Worm (Caenorhabditis elegans) whole organism, L4 larva: ENCODE data around the gene F19B2.5.

Experiments used
- D1046.2 ChIP-seq: fragments of 200-800 bp; sonication (Bioruptor generic); IDR thresholded peaks from 2 replicates; pipeline ENCODE4 v1.3.6; 2022; ENCODE audit warnings: missing genetic modification characterization, missing compliant biosample characterization
- F44E2.7 ChIP-seq: fragments of 200-800 bp; sonication (Bioruptor generic); IDR thresholded peaks from 2 replicates; pipeline ENCODE4 v2.1.2; 2022; ENCODE audit warnings: missing genetic modification characterization, missing compliant biosample characterization
- R02D3.7 ChIP-seq: fragments of 150-350 bp; sonication (generic microtip); optimal IDR thresholded peaks from 3 replicates; lab custom pipeline; 2014; ENCODE audit warnings: missing biosample characterization, missing genetic modification characterization
- T20F7.1 ChIP-seq: fragments of 200-800 bp; sonication (Bioruptor generic); optimal IDR thresholded peaks from 2 replicates; lab custom pipeline; 2018; ENCODE audit warnings: mild to moderate bottlenecking, missing genetic modification characterization, missing compliant biosample characterization
- Y105C5A.15 ChIP-seq: fragments of 200-800 bp; sonication (Bioruptor generic); IDR thresholded peaks from 2 replicates; pipeline ENCODE4 v1.3.6; 2022; ENCODE audit warnings: missing genetic modification characterization, missing compliant biosample characterization
- Y75B8A.6 ChIP-seq: fragments of 200-800 bp; sonication (Bioruptor generic); IDR thresholded peaks from 2 replicates; pipeline ENCODE4 v1.3.6; 2022; ENCODE audit warnings: missing genetic modification reagents, missing genetic modification characterization, missing compliant biosample characterization
- aly-2 ChIP-seq: sonication (generic microtip); optimal IDR thresholded peaks from 2 replicates; lab custom pipeline; 2018; ENCODE audit warnings: missing biosample characterization, missing genetic modification characterization
- ama-1 ChIP-seq: fragments of 150-350 bp; optimal IDR thresholded peaks from 2 replicates; lab custom pipeline; 2014; ENCODE audit warnings: inconsistent platforms, mixed read lengths
- arid-1 ChIP-seq: fragments of 200-800 bp; sonication (Bioruptor generic); conservative IDR thresholded peaks from 2 replicates; pipeline ENCODE4 v1.3.6; 2022; ENCODE audit warnings: missing genetic modification reagents, missing genetic modification characterization, missing compliant biosample characterization
- ceh-44 ChIP-seq: fragments of 200-800 bp; sonication (Bioruptor generic); IDR thresholded peaks from 2 replicates; pipeline ENCODE4 v1.3.6; 2022; ENCODE audit warnings: missing genetic modification reagents, missing genetic modification characterization, missing compliant biosample characterization
- ceh-62 ChIP-seq: sonication (generic microtip); optimal IDR thresholded peaks from 2 replicates; lab custom pipeline; 2017; ENCODE audit warnings: missing biosample characterization, missing genetic modification characterization
- ceh-82 ChIP-seq: sonication (generic microtip); optimal IDR thresholded peaks from 2 replicates; lab custom pipeline; 2017; ENCODE audit warnings: missing biosample characterization, missing genetic modification characterization
- ces-1 ChIP-seq: fragments of 150-350 bp; sonication (generic microtip); optimal IDR thresholded peaks from 4 replicates; lab custom pipeline; 2014; ENCODE audit warnings: missing biosample characterization, missing genetic modification reagents, missing genetic modification characterization
- daf-12 ChIP-seq: fragments of 150-350 bp; optimal IDR thresholded peaks from 2 replicates; lab custom pipeline; 2014; ENCODE audit warnings: missing biosample characterization, missing genetic modification reagents, missing genetic modification characterization
- daf-19 ChIP-seq: fragments of 200-800 bp; sonication (Bioruptor generic); conservative IDR thresholded peaks from 2 replicates; pipeline ENCODE4 v1.3.6; 2022; ENCODE audit warnings: missing genetic modification characterization, missing compliant biosample characterization
- daf-8 ChIP-seq: fragments of 200-800 bp; sonication (Bioruptor generic); IDR thresholded peaks from 2 replicates; pipeline ENCODE4 v1.3.6; 2022; ENCODE audit warnings: missing genetic modification characterization, missing compliant biosample characterization
- dmd-8 ChIP-seq: fragments of 200-800 bp; sonication (Bioruptor generic); IDR thresholded peaks from 2 replicates; pipeline ENCODE4 v1.3.6; 2022; ENCODE audit warnings: missing genetic modification characterization, missing compliant biosample characterization
- dve-1 ChIP-seq: sonication (generic microtip); optimal IDR thresholded peaks from 2 replicates; lab custom pipeline; 2017; ENCODE audit warnings: antibody characterized with exemption, mild to moderate bottlenecking, missing genetic modification characterization, missing compliant biosample characterization; ENCODE audit not compliant: insufficient read depth
- egl-43 ChIP-seq: fragments of 200-800 bp; sonication (Bioruptor generic); IDR thresholded peaks from 2 replicates; pipeline ENCODE4 v1.3.6; 2022; ENCODE audit warnings: missing genetic modification reagents, missing genetic modification characterization, missing compliant biosample characterization
- fos-1 ChIP-seq: fragments of 150-350 bp; optimal IDR thresholded peaks from 2 replicates; lab custom pipeline; 2014; ENCODE audit warnings: missing biosample characterization, missing genetic modification characterization
- hlh-30 ChIP-seq: sonication (generic microtip); optimal IDR thresholded peaks from 2 replicates; lab custom pipeline; 2017; ENCODE audit warnings: antibody characterized with exemption, mild to moderate bottlenecking, missing genetic modification characterization, missing compliant biosample characterization; ENCODE audit not compliant: insufficient read depth
- hmg-1.1 ChIP-seq: fragments of 200-800 bp; sonication (Bioruptor generic); IDR thresholded peaks from 2 replicates; pipeline ENCODE4 v1.3.6; 2022; ENCODE audit warnings: missing genetic modification reagents, missing genetic modification characterization, missing compliant biosample characterization
- jun-1 ChIP-seq: fragments of 150-350 bp; optimal IDR thresholded peaks from 2 replicates; lab custom pipeline; 2014; ENCODE audit warnings: missing biosample characterization, missing genetic modification reagents, missing genetic modification characterization
- lin-13 ChIP-seq: fragments of 150-350 bp; optimal IDR thresholded peaks from 2 replicates; lab custom pipeline; 2014; ENCODE audit warnings: missing biosample characterization, missing genetic modification reagents, missing genetic modification characterization
- lin-15B ChIP-seq: fragments of 150-350 bp; sonication (generic microtip); optimal IDR thresholded peaks from 3 replicates; lab custom pipeline; 2014; ENCODE audit warnings: missing biosample characterization, missing genetic modification characterization
- lin-38 ChIP-seq: fragments of 200-800 bp; sonication (Bioruptor generic); IDR thresholded peaks from 2 replicates; pipeline ENCODE4 v1.3.6; 2022; ENCODE audit warnings: missing genetic modification reagents, missing genetic modification characterization, missing compliant biosample characterization
- lsy-2 ChIP-seq, 2 experiments: fragments of 150-350 bp in 1 of 2; sonication (generic microtip) in 1 of 2; optimal IDR thresholded peaks; 2 replicates each; lab custom pipeline; 2014 to 2017; ENCODE audit warnings: missing biosample characterization in 2 of 2, missing genetic modification characterization in 2 of 2
- mdl-1 ChIP-seq, 2 experiments: fragments of 150-350 bp in 1 of 2; sonication (generic microtip) in 1 of 2; optimal IDR thresholded peaks; 2 replicates each; lab custom pipeline; 2014 to 2017; ENCODE audit warnings: missing biosample characterization in 2 of 2, missing genetic modification characterization in 2 of 2
- mdt-29 ChIP-seq: fragments of 200-800 bp; sonication (Bioruptor generic); IDR thresholded peaks from 2 replicates; pipeline ENCODE4 v1.3.6; 2022; ENCODE audit warnings: missing genetic modification reagents, missing genetic modification characterization, missing compliant biosample characterization
- mep-1 ChIP-seq: fragments of 150-350 bp; sonication (generic microtip); optimal IDR thresholded peaks from 3 replicates; lab custom pipeline; 2014; ENCODE audit warnings: missing biosample characterization, missing genetic modification characterization
- mxl-2 ChIP-seq: fragments of 200-800 bp; sonication (Bioruptor generic); conservative IDR thresholded peaks from 2 replicates; pipeline ENCODE4 v1.3.6; 2022; ENCODE audit warnings: missing genetic modification reagents, missing genetic modification characterization, missing compliant biosample characterization
- mxl-3 ChIP-seq: fragments of 200-800 bp; sonication (Bioruptor generic); optimal IDR thresholded peaks from 2 replicates; lab custom pipeline; 2018; ENCODE audit warnings: mild to moderate bottlenecking, missing genetic modification characterization, missing compliant biosample characterization
- nhr-102 ChIP-seq: sonication (generic microtip); optimal IDR thresholded peaks from 2 replicates; lab custom pipeline; 2016; ENCODE audit warnings: mild to moderate bottlenecking, missing genetic modification characterization, moderate library complexity, missing compliant biosample characterization
- nhr-11 ChIP-seq: fragments of 150-350 bp; optimal IDR thresholded peaks from 2 replicates; lab custom pipeline; 2014; ENCODE audit warnings: missing biosample characterization, missing genetic modification characterization
- nhr-25 ChIP-seq: sonication (generic microtip); optimal IDR thresholded peaks from 2 replicates; lab custom pipeline; 2017; ENCODE audit warnings: missing genetic modification characterization, mild to moderate bottlenecking, missing compliant biosample characterization, antibody characterized with exemption, moderate library complexity, borderline replicate concordance; ENCODE audit not compliant: insufficient read depth
- nhr-41 ChIP-seq: fragments of 200-800 bp; sonication (Bioruptor generic); IDR thresholded peaks from 2 replicates; pipeline ENCODE4 v1.3.6; 2022; ENCODE audit warnings: missing genetic modification reagents, missing genetic modification characterization, missing compliant biosample characterization
- nhr-42 ChIP-seq: fragments of 200-800 bp; sonication (Bioruptor generic); IDR thresholded peaks from 2 replicates; pipeline ENCODE4 v1.3.6; 2022; ENCODE audit warnings: missing genetic modification characterization, missing compliant biosample characterization
- nhr-48 ChIP-seq: sonication (generic microtip); optimal IDR thresholded peaks from 2 replicates; lab custom pipeline; 2016; ENCODE audit warnings: mild to moderate bottlenecking, missing genetic modification characterization, missing compliant biosample characterization
- nhr-76 ChIP-seq: fragments of 150-350 bp; optimal IDR thresholded peaks from 2 replicates; lab custom pipeline; 2014; ENCODE audit warnings: missing biosample characterization, missing genetic modification characterization
- pha-4 ChIP-seq, 2 experiments: fragments of 150-350 bp in 1 of 2; fragments of 200-800 bp in 1 of 2; sonication (Bioruptor generic) in 1 of 2; IDR thresholded peaks in 1 of 2; optimal IDR thresholded peaks in 1 of 2; 2 replicates each; pipeline versions ENCODE4 v1.3.6 to Lab custom; 2014 to 2022; ENCODE audit warnings: missing genetic modification characterization in 2 of 2, missing genetic modification reagents in 2 of 2, missing biosample characterization in 1 of 2, missing compliant biosample characterization in 1 of 2
- saeg-2 ChIP-seq: fragments of 200-800 bp; sonication (Bioruptor generic); IDR thresholded peaks from 2 replicates; pipeline ENCODE4 v1.3.6; 2022; ENCODE audit warnings: missing genetic modification reagents, missing genetic modification characterization, missing compliant biosample characterization
- skn-1 ChIP-seq: fragments of 150-350 bp; optimal IDR thresholded peaks from 2 replicates; lab custom pipeline; 2014; ENCODE audit warnings: missing biosample characterization, missing genetic modification characterization
- snpc-4 ChIP-seq: fragments of 150-350 bp; optimal IDR thresholded peaks from 2 replicates; lab custom pipeline; 2014; ENCODE audit warnings: missing biosample characterization, missing genetic modification characterization
- spr-1 ChIP-seq: sonication (generic microtip); optimal IDR thresholded peaks from 2 replicates; lab custom pipeline; 2016; ENCODE audit warnings: mild to moderate bottlenecking, missing genetic modification characterization, missing compliant biosample characterization
- spr-3 ChIP-seq: fragments of 200-800 bp; sonication (Bioruptor generic); optimal IDR thresholded peaks from 2 replicates; lab custom pipeline; 2018; ENCODE audit warnings: mild to moderate bottlenecking, missing genetic modification characterization, missing compliant biosample characterization
- tag-97 ChIP-seq: fragments of 200-800 bp; sonication (Bioruptor generic); IDR thresholded peaks from 2 replicates; pipeline ENCODE4 v1.3.6; 2022; ENCODE audit warnings: missing genetic modification characterization, missing compliant biosample characterization
- unc-62 ChIP-seq, 3 experiments: fragments of 150-350 bp in 1 of 3; sonication (generic microtip); optimal IDR thresholded peaks in 2 of 3; peaks in 1 of 3; 1 replicate in 1 of 3; 2 replicates in 2 of 3; lab custom pipeline; 2014 to 2017; ENCODE audit warnings: missing biosample characterization in 3 of 3, missing genetic modification characterization in 3 of 3, missing genetic modification reagents in 3 of 3, missing genotype in 1 of 3
- zip-2 ChIP-seq: fragments of 150-350 bp; optimal IDR thresholded peaks from 2 replicates; lab custom pipeline; 2014; ENCODE audit warnings: missing biosample characterization, missing genetic modification characterization

The F19B2.5 gene

DNA sequence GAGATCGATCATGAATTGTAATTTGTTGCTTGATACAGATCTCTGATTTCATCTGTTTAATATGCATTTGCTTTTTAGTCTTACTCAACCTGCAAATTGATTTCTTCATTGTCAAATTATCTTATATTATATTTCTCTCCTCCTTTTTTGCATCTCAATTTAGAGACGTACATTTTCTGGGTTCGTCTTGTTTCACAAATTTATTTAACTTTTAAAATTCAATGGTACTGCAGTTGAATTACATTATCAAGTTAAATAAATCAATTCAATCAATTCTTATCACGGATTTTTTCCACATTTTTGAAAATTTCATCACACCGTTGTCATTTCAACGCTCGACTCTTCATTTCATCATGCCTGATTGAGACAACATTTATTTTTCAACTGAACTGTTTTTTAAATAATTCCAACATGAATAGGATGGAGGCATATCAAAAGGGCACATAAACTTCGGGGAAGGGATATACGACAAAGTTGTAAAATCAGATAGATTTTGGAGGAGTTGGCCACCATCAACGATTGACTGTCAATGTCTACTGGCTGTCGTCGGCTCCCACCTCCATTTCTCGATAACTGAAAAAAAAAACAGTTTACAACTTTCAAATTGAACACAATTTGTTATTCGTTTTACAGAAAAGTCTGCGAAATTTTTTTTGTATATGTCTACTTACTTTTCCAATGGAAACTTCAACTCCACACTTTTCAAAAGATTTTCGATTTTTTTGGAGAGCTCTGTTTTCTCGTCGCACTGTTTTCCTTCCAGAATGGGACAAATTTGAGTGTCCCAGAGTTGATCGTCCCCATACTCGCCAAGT lies 1.5 kb downstream of the F19B2.5 start:
- TF ChIP-seq nhr-76 (no peak), unc-62 (GFP tag; optimal IDR thresholded peaks at IDR 0.05 in 1 of 2; lab: Kevin White, UChicago) (no peak), unc-62 (tag; optimal IDR thresholded peaks at IDR 0.05; lab: Kevin White, UChicago) (no peak), nhr-41 (0 out of 2 replicates have a peak, but pooled peaks have one; percentile 8), tag-97 (GFP tag; lab: Robert Waterston, UW) (no peak), D1046.2 (no peak), nhr-25 (no peak), nhr-48 (tag; lab: Kevin White, UChicago) (no peak), T20F7.1 (peak; percentile 61), dve-1 (tag; lab: Kevin White, UChicago) (peak; percentile 82), zip-2 (tag; lab: Kevin White, UChicago) (peak; percentile 30), saeg-2 (no peak; the same call in 1 of the 2 replicates), skn-1 (tag; lab: Kevin White, UChicago) (no peak), arid-1 (GFP tag; lab: Robert Waterston, UW) (peak; percentile 30; the same call in 1 of the 2 replicates), nhr-102 (tag; lab: Kevin White, UChicago) (peak; percentile 23), spr-1 (tag; lab: Kevin White, UChicago) (no peak), egl-43 (no peak), mxl-3 (no peak), mep-1 (peak; percentile 73), lin-38 (GFP tag; lab: Robert Waterston, UW) (peak; percentile 56), mdt-29 (GFP tag; lab: Robert Waterston, UW) (0 out of 2 replicates have a peak, but pooled peaks have one; percentile 5), jun-1 (no peak), Y105C5A.15 (GFP tag; lab: Robert Waterston, UW) (0 out of 2 replicates have a peak, but pooled peaks have one; percentile 4), fos-1 (tag; lab: Kevin White, UChicago) (no peak), daf-8 (GFP tag; lab: Robert Waterston, UW) (no peak), lin-15B (no peak), ceh-62 (no peak), mdl-1 (tag; optimal IDR thresholded peaks at IDR 0.05; lab: Kevin White, UChicago) (no peak), daf-19 (no peak), snpc-4 (tag; lab: Kevin White, UChicago) (no peak), daf-12 (tag; lab: Kevin White, UChicago) (no peak), ceh-82 (no peak), ama-1 (lab: Kevin White, UChicago) (no peak), dmd-8 (GFP tag; lab: Robert Waterston, UW) (no peak), Y75B8A.6 (0 out of 2 replicates have a peak, but pooled peaks have one; percentile 57), spr-3 (GFP tag; lab: Kevin White, UChicago) (no peak), R02D3.7 (tag; lab: Kevin White, UChicago) (no peak), ceh-44 (GFP tag; lab: Robert Waterston, UW) (no peak), nhr-42 (GFP tag; lab: Robert Waterston, UW) (no peak), mxl-2 (no peak), hlh-30 (tag; lab: Kevin White, UChicago) (no peak), lin-13 (GFP tag; lab: Kevin White, UChicago) (peak; percentile 12), pha-4 (GFP tag; IDR thresholded peaks at IDR 0.05; lab: Robert Waterston, UW) (peak; percentile 60; the same call in 1 of the 2 replicates), pha-4 (tag; optimal IDR thresholded peaks at IDR 0.05; lab: Kevin White, UChicago) (no peak), aly-2 (tag; lab: Kevin White, UChicago) (no peak), lsy-2 (tag; optimal IDR thresholded peaks at IDR 0.05; lab: Kevin White, UChicago) (peak in 1 of 2 experiments; percentile 50), ces-1 (GFP tag; lab: Kevin White, UChicago) (no peak), nhr-11 (tag; lab: Kevin White, UChicago) (no peak), F44E2.7 (0 out of 2 replicates have a peak, but pooled peaks have one; percentile 2), hmg-1.1 (GFP tag; lab: Robert Waterston, UW) (no peak)
